Worm (Caenorhabditis elegans) whole organism, late embryonic: Measurements from ENCODE around the gene pqn-48.

ENCODE experiments used
- F13H6.1 ChIP-seq: sonication (generic microtip); optimal IDR thresholded peaks from 2 replicates; lab custom pipeline; 2016; ENCODE audit warnings: missing genetic modification characterization, missing compliant biosample characterization
- ama-1 ChIP-seq: fragments of 150-350 bp; optimal IDR thresholded peaks from 2 replicates; lab custom pipeline; 2014
- ceh-30 ChIP-seq: fragments of 150-350 bp; optimal IDR thresholded peaks from 2 replicates; lab custom pipeline; 2014; ENCODE audit warnings: missing biosample characterization, missing genetic modification characterization
- ceh-9 ChIP-seq: sonication (generic microtip); optimal IDR thresholded peaks from 2 replicates; lab custom pipeline; 2016; ENCODE audit warnings: mild to moderate bottlenecking, missing genetic modification characterization, inconsistent platforms, missing compliant biosample characterization
- hlh-13 ChIP-seq: fragments of 200-800 bp; sonication (Bioruptor generic); optimal IDR thresholded peaks from 2 replicates; lab custom pipeline; 2018; ENCODE audit warnings: mild to moderate bottlenecking, missing genetic modification characterization, missing compliant biosample characterization
- nhr-11 ChIP-seq: fragments of 150-350 bp; optimal IDR thresholded peaks from 2 replicates; lab custom pipeline; 2014; ENCODE audit warnings: missing biosample characterization, missing genetic modification characterization
- unc-55 ChIP-seq: sonication (generic microtip); optimal IDR thresholded peaks from 2 replicates; lab custom pipeline; 2017; ENCODE audit warnings: missing biosample characterization, missing genetic modification reagents, missing genetic modification characterization

DNA sequence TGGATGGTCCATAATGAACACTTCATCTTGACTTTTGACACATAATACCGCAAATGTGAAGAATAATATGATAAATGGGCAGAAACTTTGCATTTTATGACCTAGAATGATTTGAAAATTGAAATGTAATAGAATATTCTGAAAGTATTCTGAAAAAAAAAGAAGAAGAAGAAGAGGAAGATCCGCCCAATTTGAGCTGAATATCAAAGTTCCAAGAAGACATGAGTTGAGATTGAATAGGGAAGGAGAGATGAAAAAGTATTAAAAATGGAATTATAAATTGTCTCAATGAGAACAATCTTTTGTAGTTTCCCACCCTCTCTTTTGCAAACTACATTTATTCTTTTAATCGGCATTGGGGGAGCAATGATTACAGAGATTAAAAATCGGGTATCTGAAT is 6.4 kb upstream of the pqn-48 start, which contains the start of gene K07D4.4:
- TF ChIP-seq nhr-11 (no peak), ceh-9 (tag; lab: Kevin White, UChicago) (no peak), F13H6.1 (tag; lab: Kevin White, UChicago) (no peak), ama-1 (lab: Kevin White, UChicago) (no peak), unc-55 (GFP tag; lab: Kevin White, UChicago) (no peak), hlh-13 (no peak), ceh-30 (tag; lab: Kevin White, UChicago) (no peak)
